Fruit fly (Drosophila melanogaster) whole organism, wandering third instar larva: Measurements from ENCODE around the gene Oatp33Ea.

Source experiments
- Abd-B ChIP-seq: fragments of >200 bp; optimal IDR thresholded peaks from 2 replicates; lab custom pipeline; 2017; ENCODE audit warnings: missing biosample characterization, missing genetic modification characterization
- CG32264 ChIP-seq: fragments of 200-800 bp; sonication (Bioruptor generic); optimal IDR thresholded peaks from 2 replicates; lab custom pipeline; 2016; ENCODE audit warnings: missing biosample characterization, missing genetic modification characterization
- CG9705 ChIP-seq: fragments of 200-800 bp; sonication (Bioruptor generic); optimal IDR thresholded peaks from 2 replicates; lab custom pipeline; 2018; ENCODE audit warnings: missing biosample characterization, mild to moderate bottlenecking, missing genetic modification characterization
- CrebA ChIP-seq: fragments of 200-800 bp; sonication (Bioruptor generic); optimal IDR thresholded peaks from 2 replicates; lab custom pipeline; 2016; ENCODE audit warnings: missing biosample characterization, mild to moderate bottlenecking, missing genetic modification characterization, borderline replicate concordance
- Dfd ChIP-seq: fragments of >200 bp; optimal IDR thresholded peaks from 2 replicates; lab custom pipeline; 2017; ENCODE audit warnings: missing biosample characterization, missing genetic modification characterization
- Dif ChIP-seq: fragments of 200-275, 200-300 bp; sonication (Bioruptor generic); optimal IDR thresholded peaks from 2 replicates; lab custom pipeline; 2018; ENCODE audit warnings: missing biosample characterization, missing genetic modification characterization; ENCODE audit not compliant: partially characterized antibody
- GATAd ChIP-seq: sonication (Bioruptor generic); optimal IDR thresholded peaks from 2 replicates; lab custom pipeline; 2016; ENCODE audit warnings: missing biosample characterization, missing genetic modification characterization
- HLH106 ChIP-seq: fragments of 200-800 bp; optimal IDR thresholded peaks from 3 replicates; lab custom pipeline; 2019; ENCODE audit warnings: missing biosample characterization, mild to moderate bottlenecking, missing genetic modification characterization, moderate library complexity
- Hnf4 ChIP-seq: fragments of 200-800 bp; sonication (Bioruptor generic); optimal IDR thresholded peaks from 2 replicates; lab custom pipeline; 2016; ENCODE audit warnings: missing biosample characterization, mild to moderate bottlenecking, missing genetic modification characterization
- Hr78 ChIP-seq: fragments of >200 bp; optimal IDR thresholded peaks from 2 replicates; lab custom pipeline; 2017; ENCODE audit warnings: missing biosample characterization, missing genetic modification characterization
- Hr83 ChIP-seq: fragments of 200-300 bp; sonication (Bioruptor generic); optimal IDR thresholded peaks from 2 replicates; lab custom pipeline; 2016; ENCODE audit warnings: missing biosample characterization, mild to moderate bottlenecking, missing genetic modification characterization, moderate library complexity; ENCODE audit not compliant: poor library complexity, severe bottlenecking
- Jra ChIP-seq: sonication (Bioruptor generic); optimal IDR thresholded peaks from 2 replicates; lab custom pipeline; 2016; ENCODE audit warnings: missing biosample characterization, missing genetic modification characterization
- Mio ChIP-seq: sonication (Bioruptor generic); optimal IDR thresholded peaks from 2 replicates; lab custom pipeline; 2016; ENCODE audit warnings: missing biosample characterization, missing genetic modification characterization
- Myc ChIP-seq: fragments of >200 bp; optimal IDR thresholded peaks from 2 replicates; lab custom pipeline; 2017
- N ChIP-seq: fragments of >200 bp; optimal IDR thresholded peaks from 2 replicates; lab custom pipeline; 2018; ENCODE audit warnings: missing biosample characterization, missing external identifiers, missing genetic modification characterization
- OdsH ChIP-seq: fragments of 200-800 bp; sonication (Bioruptor generic); optimal IDR thresholded peaks from 2 replicates; lab custom pipeline; 2016; ENCODE audit warnings: missing biosample characterization, mild to moderate bottlenecking, missing genetic modification characterization
- Rel ChIP-seq, 2 experiments: fragments of 200-800 bp; sonication (Bioruptor generic) in 1 of 2; optimal IDR thresholded peaks; 2 replicates in 1 of 2; 3 replicates in 1 of 2; lab custom pipeline; 2016 to 2019; ENCODE audit warnings: mild to moderate bottlenecking in 2 of 2, missing biosample characterization in 2 of 2, missing genetic modification characterization in 2 of 2, moderate library complexity in 1 of 2
- Sp1 ChIP-seq: fragments of 200-800 bp; sonication (Bioruptor generic); optimal IDR thresholded peaks from 3 replicates; lab custom pipeline; 2019; ENCODE audit warnings: missing biosample characterization, mild to moderate bottlenecking, missing genetic modification characterization, moderate library complexity
- Vsx2 ChIP-seq: fragments of 200-300, 225-300 bp; sonication (Bioruptor generic); optimal IDR thresholded peaks from 2 replicates; lab custom pipeline; 2018; ENCODE audit warnings: missing biosample characterization, missing genetic modification characterization; ENCODE audit not compliant: partially characterized antibody
- br ChIP-seq: fragments of 200-800 bp; sonication (Bioruptor generic); optimal IDR thresholded peaks from 2 replicates; lab custom pipeline; 2016; ENCODE audit warnings: missing biosample characterization, missing genetic modification characterization
- brk ChIP-seq: fragments of 200-800 bp; sonication (Bioruptor generic); optimal IDR thresholded peaks from 2 replicates; lab custom pipeline; 2016; ENCODE audit warnings: missing biosample characterization, mild to moderate bottlenecking, missing genetic modification characterization
- dl ChIP-seq, 2 experiments: fragments of 175-275, 200-275 bp in 1 of 2; fragments of 200-275 bp in 1 of 2; sonication (Bioruptor generic); optimal IDR thresholded peaks; lab custom pipeline; 2018; ENCODE audit warnings: mild to moderate bottlenecking in 2 of 2, missing biosample characterization in 2 of 2, missing genetic modification characterization in 2 of 2, moderate library complexity in 2 of 2; ENCODE audit not compliant: partially characterized antibody in 2 of 2, insufficient read depth in 1 of 2
- dmrt93B ChIP-seq: fragments of 200-800 bp; sonication (Bioruptor generic); optimal IDR thresholded peaks from 2 replicates; lab custom pipeline; 2018; ENCODE audit warnings: missing biosample characterization, mild to moderate bottlenecking, missing genetic modification characterization
- dsf ChIP-seq: sonication (Bioruptor generic); optimal IDR thresholded peaks from 2 replicates; lab custom pipeline; 2016; ENCODE audit warnings: missing biosample characterization, missing genetic modification characterization, borderline replicate concordance
- ey ChIP-seq: fragments of 200-800 bp; sonication (Bioruptor generic); optimal IDR thresholded peaks from 2 replicates; lab custom pipeline; 2016; ENCODE audit warnings: missing biosample characterization, missing genetic modification characterization
- foxo ChIP-seq, 2 experiments: fragments of 200-800 bp; sonication (Bioruptor generic); optimal IDR thresholded peaks; 2 replicates in 1 of 2; 3 replicates in 1 of 2; lab custom pipeline; 2016 to 2017; ENCODE audit warnings: missing biosample characterization in 2 of 2, missing genetic modification characterization in 2 of 2
- fru ChIP-seq: fragments of 200-800 bp; sonication (Bioruptor generic); optimal IDR thresholded peaks from 3 replicates; lab custom pipeline; 2016; ENCODE audit warnings: missing biosample characterization, mild to moderate bottlenecking, missing genetic modification characterization
- h ChIP-seq: fragments of 200-800 bp; sonication (Bioruptor generic); optimal IDR thresholded peaks from 3 replicates; lab custom pipeline; 2016; ENCODE audit warnings: missing biosample characterization, mild to moderate bottlenecking, missing genetic modification characterization
- jim ChIP-seq: fragments of 175-275, 200-325 bp; sonication (Bioruptor generic); optimal IDR thresholded peaks from 2 replicates; lab custom pipeline; 2016; ENCODE audit warnings: missing biosample characterization, mild to moderate bottlenecking, missing genetic modification characterization
- lola ChIP-seq: fragments of >200 bp; optimal IDR thresholded peaks from 2 replicates; lab custom pipeline; 2017; ENCODE audit warnings: missing biosample characterization, missing genetic modification characterization
- pan ChIP-seq: fragments of >200 bp; optimal IDR thresholded peaks from 2 replicates; lab custom pipeline; 2017
- psq ChIP-seq: fragments of 200-800 bp; sonication (Bioruptor generic); optimal IDR thresholded peaks from 3 replicates; lab custom pipeline; 2017; ENCODE audit warnings: missing biosample characterization, mild to moderate bottlenecking, missing genetic modification characterization, moderate library complexity
- rgr ChIP-seq: fragments of 200-800 bp; sonication (Bioruptor generic); optimal IDR thresholded peaks from 3 replicates; lab custom pipeline; 2016; ENCODE audit warnings: missing biosample characterization, mild to moderate bottlenecking, missing genetic modification characterization
- sage ChIP-seq: fragments of 200-800 bp; sonication (Bioruptor generic); optimal IDR thresholded peaks from 2 replicates; lab custom pipeline; 2016; ENCODE audit warnings: missing biosample characterization, mild to moderate bottlenecking, missing genetic modification characterization
- sv ChIP-seq: fragments of 200-800 bp; sonication (Bioruptor generic); optimal IDR thresholded peaks from 3 replicates; lab custom pipeline; 2016; ENCODE audit warnings: missing biosample characterization, missing genetic modification characterization
- tai ChIP-seq: sonication (Bioruptor generic); optimal IDR thresholded peaks from 2 replicates; lab custom pipeline; 2016; ENCODE audit warnings: missing biosample characterization, missing genetic modification characterization
- usp ChIP-seq: fragments of >200 bp; optimal IDR thresholded peaks from 2 replicates; lab custom pipeline; 2017; ENCODE audit warnings: missing biosample characterization, missing genetic modification characterization
- woc ChIP-seq: sonication (Bioruptor generic); optimal IDR thresholded peaks from 2 replicates; lab custom pipeline; 2016; ENCODE audit warnings: missing biosample characterization, mild to moderate bottlenecking, missing genetic modification characterization

The Oatp33Ea gene

dm6 chr2L:12430792-12431191 is 14.9 kb downstream of the Oatp33Ea start, which contains the start of gene CG5435:
Gene CG5435, minus strand, starts transcription at chr2L:12430892.
- no peak for TF ChIP-seq tai (GFP tag; lab: Kevin White, UChicago)
- no peak for TF ChIP-seq sv (GFP tag; lab: Kevin White, UChicago)
- no peak for TF ChIP-seq CG32264 (GFP tag; lab: Kevin White, UChicago)
- no peak for TF ChIP-seq N (GFP tag; lab: Kevin White, UChicago)
- no peak for TF ChIP-seq dsf (GFP tag; lab: Kevin White, UChicago)
- TF ChIP-seq GATAd (GFP tag; lab: Kevin White, UChicago), result no peak
- no peak for TF ChIP-seq Vsx2 (GFP tag; lab: Kevin White, UChicago)
- TF ChIP-seq sage, result no peak
- TF ChIP-seq Abd-B (GFP tag; lab: Kevin White, UChicago), result no peak
- TF ChIP-seq brk (GFP tag; lab: Kevin White, UChicago), result no peak
- TF ChIP-seq CG9705 (GFP tag; lab: Kevin White, UChicago), result no peak
- no peak for TF ChIP-seq rgr (GFP tag; lab: Kevin White, UChicago)
- no peak for TF ChIP-seq psq (GFP tag; lab: Kevin White, UChicago)
- no peak for TF ChIP-seq Hr83 (GFP tag; lab: Kevin White, UChicago)
- no peak for TF ChIP-seq Sp1
- TF ChIP-seq OdsH, result no peak
- no peak for TF ChIP-seq usp (GFP tag; lab: Kevin White, UChicago)
- TF ChIP-seq, all 38 proteins: peak for 0

DNA sequence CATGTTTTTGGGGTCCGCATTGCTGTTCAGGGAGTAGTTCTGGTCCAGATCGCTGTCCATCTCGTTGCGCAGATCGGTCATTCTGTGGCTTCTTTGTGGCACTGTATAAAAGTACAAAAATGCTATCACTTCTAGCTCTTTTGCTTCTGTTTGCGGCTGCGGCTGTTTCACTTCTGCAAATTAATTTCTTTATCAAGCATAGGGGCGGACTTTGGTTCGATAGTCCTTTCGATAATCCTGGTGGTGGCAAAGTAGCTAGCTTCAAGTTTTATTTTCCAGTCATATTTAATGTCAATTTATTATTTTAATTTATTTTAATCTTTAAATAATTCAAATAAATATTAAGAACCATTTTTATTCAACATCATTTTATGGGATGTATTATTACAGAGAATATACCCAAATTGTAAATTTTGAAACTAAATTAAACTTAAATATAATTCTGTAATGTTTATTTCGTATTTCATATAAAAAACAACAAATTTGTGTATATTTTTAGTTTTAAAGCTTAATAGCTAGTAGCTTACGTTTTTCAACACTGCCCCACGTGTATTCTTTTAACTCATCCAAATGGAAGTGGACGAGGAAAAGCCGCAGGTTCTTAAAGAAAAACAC is 18.1 kb downstream of the Oatp33Ea start, which contains the start of the genes CG5446 and Trm1:
TSS of gene CG5446 (minus strand) at position 223 of the 615 bp plus-strand sequence.
TSS of gene Trm1 (plus strand) at position 542 of the 615 bp plus-strand sequence.
- TF ChIP-seq Hr83 (GFP tag; lab: Kevin White, UChicago), result peak; percentile 10
- peak; percentile 24 for TF ChIP-seq sv (GFP tag; lab: Kevin White, UChicago)
- no peak for TF ChIP-seq N (GFP tag; lab: Kevin White, UChicago)
- peak; percentile 53 for TF ChIP-seq OdsH
- TF ChIP-seq dl (GFP tag; optimal IDR thresholded peaks at IDR 0.05; lab: Kevin White, UChicago; ENCODE audit: insufficient read depth in 1 of 2, partially characterized antibody in 2 of 2), result no peak
- TF ChIP-seq Hr78 (GFP tag; lab: Kevin White, UChicago), result no peak
- TF ChIP-seq Rel (GFP tag; optimal IDR thresholded peaks at IDR 0.05; lab: Kevin White, UChicago), result no peak
- peak; percentile 83 for TF ChIP-seq Rel (tag; optimal IDR thresholded peaks at IDR 0.05; lab: Kevin White, UChicago)
- no peak for TF ChIP-seq pan (lab: Kevin White, UChicago)
- peak; percentile 26 for TF ChIP-seq dsf (GFP tag; lab: Kevin White, UChicago)
- peak; percentile 75 for TF ChIP-seq HLH106 (tag; lab: Kevin White, UChicago)
- TF ChIP-seq woc (GFP tag; lab: Kevin White, UChicago), result peak; percentile 22
- peak; percentile 66 for TF ChIP-seq fru (GFP tag; lab: Kevin White, UChicago)
- peak; percentile 82 for TF ChIP-seq Sp1
- TF ChIP-seq br (GFP tag; lab: Kevin White, UChicago), result peak; percentile 45
- TF ChIP-seq Mio (GFP tag; lab: Kevin White, UChicago), result no peak
- TF ChIP-seq usp (GFP tag; lab: Kevin White, UChicago), result no peak
- peak; percentile 65 for TF ChIP-seq rgr (GFP tag; lab: Kevin White, UChicago)
- no peak for TF ChIP-seq CG32264 (GFP tag; lab: Kevin White, UChicago)
- TF ChIP-seq Hnf4 (GFP tag; lab: Kevin White, UChicago), result peak; percentile 51
- no peak for TF ChIP-seq CG9705 (GFP tag; lab: Kevin White, UChicago)
- peak; percentile 11 for TF ChIP-seq dmrt93B (GFP tag; lab: Kevin White, UChicago)
- peak; percentile 77 for TF ChIP-seq psq (GFP tag; lab: Kevin White, UChicago)
- no peak for TF ChIP-seq tai (GFP tag; lab: Kevin White, UChicago)
- peak; percentile 11 for TF ChIP-seq ey (GFP tag; lab: Kevin White, UChicago)
- TF ChIP-seq sage, result no peak
- peak; percentile 68 for TF ChIP-seq Myc (lab: Kevin White, UChicago)
- no peak for TF ChIP-seq Dfd (GFP tag; lab: Kevin White, UChicago)
- TF ChIP-seq lola (GFP tag; lab: Kevin White, UChicago), result no peak
- peak; percentile 52 for TF ChIP-seq h (GFP tag; lab: Kevin White, UChicago)
- no peak for TF ChIP-seq GATAd (GFP tag; lab: Kevin White, UChicago)
- no peak for TF ChIP-seq brk (GFP tag; lab: Kevin White, UChicago)
- TF ChIP-seq CrebA (GFP tag; lab: Kevin White, UChicago), result no peak
- TF ChIP-seq foxo (GFP tag; optimal IDR thresholded peaks at IDR 0.05; lab: Kevin White, UChicago), result peak in 1 of 2 experiments; percentile 81
- TF ChIP-seq Jra (GFP tag; lab: Kevin White, UChicago), result no peak
- no peak for TF ChIP-seq Vsx2 (GFP tag; lab: Kevin White, UChicago)
- TF ChIP-seq jim, result no peak
- no peak for TF ChIP-seq Abd-B (GFP tag; lab: Kevin White, UChicago)
- peak; percentile 38 for TF ChIP-seq Dif (GFP tag; lab: Kevin White, UChicago)
- TF ChIP-seq, all 38 proteins: peak for 19
